Fruit fly (Drosophila melanogaster): Measurements from ENCODE around the gene aus.

Gene aus

dm6 chr3R:21268873-21269272 lies 80.5 kb downstream of the aus start, which contains the start of gene Rab1 (continued):
- TF ChIP-seq inv (GFP tag; IDR thresholded peaks at IDR 0.05; ENCODE audit: partially characterized antibody) (no peak), CG10267 (tag; optimal IDR thresholded peaks at IDR 0.05) (peak; percentile 92), btn (GFP tag; optimal IDR thresholded peaks at IDR 0.05) (no peak), CG6813 (GFP tag; optimal IDR thresholded peaks at IDR 0.05) (no peak), luna (GFP tag; optimal IDR thresholded peaks at IDR 0.05) (no peak), bowl (GFP tag; IDR thresholded peaks at IDR 0.05) (no peak), Mad (GFP tag; optimal IDR thresholded peaks at IDR 0.05) (peak; percentile 19), Sry-β (GFP tag; optimal IDR thresholded peaks at IDR 0.05) (peak; percentile 23), CG7839 (tag; optimal IDR thresholded peaks at IDR 0.05) (peak; percentile 16), Myb (GFP tag; optimal IDR thresholded peaks at IDR 0.05) (peak; percentile 46), CG4424 (GFP tag; optimal IDR thresholded peaks at IDR 0.05) (peak; percentile 24), so (GFP tag; IDR thresholded peaks at IDR 0.05) (no peak; the same call in 2 of the 3 replicates), Med (GFP tag) (peak; percentile 92), unpg (GFP tag; optimal IDR thresholded peaks at IDR 0.05) (peak; percentile 24), CG13624 (GFP tag; optimal IDR thresholded peaks at IDR 0.05) (peak; percentile 55), CG11456 (GFP tag; IDR thresholded peaks at IDR 0.05) (peak; percentile 73; the same call in 2 of the 3 replicates), Lim3 (GFP tag; IDR thresholded peaks at IDR 0.05) (no peak), BEAF-32 (GFP tag; optimal IDR thresholded peaks at IDR 0.05) (peak; percentile 48), en (GFP tag; optimal IDR thresholded peaks at IDR 0.05) (no peak), NC2β (GFP tag; optimal IDR thresholded peaks at IDR 0.05) (peak; percentile 39), Antp (GFP tag; optimal IDR thresholded peaks at IDR 0.05) (peak; percentile 48), CG10543 (GFP tag; optimal IDR thresholded peaks at IDR 0.05) (peak; percentile 67), CTCF (GFP tag; optimal IDR thresholded peaks at IDR 0.05) (no peak), Opbp (GFP tag; IDR thresholded peaks at IDR 0.05; ENCODE audit: partially characterized antibody) (peak; percentile 66; the same call in 2 of the 3 replicates), disco-r (GFP tag; optimal IDR thresholded peaks at IDR 0.05) (no peak), jigr1 (GFP tag; IDR thresholded peaks at IDR 0.05) (no peak), ap (GFP tag; IDR thresholded peaks at IDR 0.05) (no peak), Tbp (GFP tag; optimal IDR thresholded peaks at IDR 0.05) (no peak), CG18476 (GFP tag; optimal IDR thresholded peaks at IDR 0.05) (no peak), Vsx1 (GFP tag; optimal IDR thresholded peaks at IDR 0.05) (no peak), C15 (GFP tag; IDR thresholded peaks at IDR 0.05) (no peak), CG10462 (GFP tag; optimal IDR thresholded peaks at IDR 0.05) (no peak), CG12769 (tag; optimal IDR thresholded peaks at IDR 0.05) (peak; percentile 73), maf-S (GFP tag; optimal IDR thresholded peaks at IDR 0.05) (peak; percentile 22), ham (GFP tag; IDR thresholded peaks at IDR 0.05) (no peak), cas (GFP tag; IDR thresholded peaks at IDR 0.05) (no peak), CG1647 (GFP tag; optimal IDR thresholded peaks at IDR 0.05) (peak; percentile 30), CG18619 (GFP tag; optimal IDR thresholded peaks at IDR 0.05) (no peak), Dbx (GFP tag; IDR thresholded peaks at IDR 0.05) (peak; percentile 70), CG14014 (GFP tag; IDR thresholded peaks at IDR 0.05) (no peak), bbx (GFP tag; IDR thresholded peaks at IDR 0.05; ENCODE audit: partially characterized antibody) (no peak), Asciz (GFP tag; optimal IDR thresholded peaks at IDR 0.05) (no peak), bcd (GFP tag; optimal IDR thresholded peaks at IDR 0.05) (peak; percentile 55), CG11398 (GFP tag; optimal IDR thresholded peaks at IDR 0.05) (no peak), fd64A (GFP tag; optimal IDR thresholded peaks at IDR 0.05) (no peak), gsb-n (tag; optimal IDR thresholded peaks at IDR 0.05) (no peak), salm (tag; optimal IDR thresholded peaks at IDR 0.05) (no peak), phol (tag; optimal IDR thresholded peaks at IDR 0.05) (peak; percentile 96), yki (optimal IDR thresholded peaks at IDR 0.05) (no peak), CG9797 (GFP tag; optimal IDR thresholded peaks at IDR 0.05) (peak; percentile 30), kay (GFP tag; optimal IDR thresholded peaks at IDR 0.05) (peak; percentile 24), wek (GFP tag; optimal IDR thresholded peaks at IDR 0.05) (peak; percentile 41), CG10274 (GFP tag; optimal IDR thresholded peaks at IDR 0.05) (no peak)

Measured in whole organism, embryonic.